Worm (Caenorhabditis elegans): Measurements from ENCODE around the gene nhr-95.

The nhr-95 gene

DNA sequence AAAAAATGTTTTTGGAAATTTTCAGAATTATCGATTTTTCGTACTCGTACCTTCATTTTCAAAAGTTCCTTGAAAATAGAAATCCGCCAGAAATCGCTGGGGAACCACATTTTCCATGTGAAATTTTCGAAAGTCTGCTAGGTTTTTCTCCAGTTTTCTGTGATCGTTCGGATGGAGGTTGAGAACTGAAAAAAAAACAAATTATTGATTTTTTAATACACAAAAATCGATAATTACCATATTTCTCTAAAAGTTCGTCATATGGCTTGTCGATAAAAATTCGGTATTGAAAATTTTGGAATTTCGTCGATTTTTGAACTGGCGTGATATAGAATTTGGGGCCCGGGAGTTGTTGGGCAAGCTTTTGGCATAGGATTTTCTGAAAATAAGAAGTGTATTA, 5.6 kb downstream of the nhr-95 start (continued):
- TF ChIP-seq mel-28 (tag; optimal IDR thresholded peaks at IDR 0.05; ENCODE audit: borderline replicate concordance) = no peak
- TF ChIP-seq madf-6 (GFP tag; IDR thresholded peaks at IDR 0.05) = no peak
- TF ChIP-seq snpc-4 (GFP tag; optimal IDR thresholded peaks at IDR 0.05) = no peak
- TF ChIP-seq snpc-4 (tag; optimal IDR thresholded peaks at IDR 0.05) = no peak

DNA sequence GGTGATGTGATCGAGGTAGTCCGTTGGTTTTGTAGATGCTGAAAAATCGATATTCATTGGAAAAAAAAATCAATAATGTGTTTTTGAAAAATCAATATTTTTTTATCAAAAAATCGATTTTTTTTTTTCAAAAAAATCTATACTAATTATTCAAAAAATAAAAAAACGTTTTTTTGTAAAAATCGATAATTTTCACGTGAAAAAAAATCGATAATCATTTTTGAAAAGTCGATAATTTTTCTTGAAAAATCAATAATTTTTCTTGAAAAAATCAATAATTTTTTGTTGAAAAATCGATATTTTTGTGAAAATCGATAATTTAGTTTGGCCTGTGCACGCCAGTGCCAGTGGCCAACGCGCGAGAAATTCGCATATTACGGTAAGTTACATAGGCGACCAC, 9.3 kb downstream of the nhr-95 start:
- TF ChIP-seq egrh-3 (GFP tag; IDR thresholded peaks at IDR 0.05) = no peak
- no peak for TF ChIP-seq lsl-1 (GFP tag; optimal IDR thresholded peaks at IDR 0.05)
- no peak for TF ChIP-seq K12H6.12 (tag; optimal IDR thresholded peaks at IDR 0.05)
- TF ChIP-seq hsf-1 (GFP tag; IDR thresholded peaks at IDR 0.05) = no peak
- no peak for TF ChIP-seq Y53F4B.3 (GFP tag; IDR thresholded peaks at IDR 0.05)
- no peak for TF ChIP-seq ccch-3 (GFP tag; optimal IDR thresholded peaks at IDR 0.05)

DNA sequence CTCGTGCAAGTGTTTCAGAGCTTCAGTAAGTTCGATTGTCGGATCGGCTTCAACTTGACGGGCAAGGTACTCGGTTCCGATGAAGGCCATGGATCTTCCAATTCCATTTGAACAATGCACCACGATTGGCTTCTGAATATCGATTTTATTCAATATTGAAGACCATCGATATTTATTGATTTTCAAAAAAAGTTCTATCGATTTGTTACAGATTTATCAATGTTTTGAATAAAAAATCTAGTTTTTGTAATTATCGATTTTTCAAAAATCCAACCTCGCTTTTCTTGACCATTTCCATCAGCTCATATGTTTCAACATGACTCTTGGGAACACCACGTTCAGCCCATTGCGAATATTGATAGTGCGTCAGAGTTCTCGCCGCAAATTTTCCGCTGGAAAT, 13.6 kb downstream of the nhr-95 start:
- TF ChIP-seq lir-1 (GFP tag; conservative IDR thresholded peaks at IDR 0.05) = no peak
- TF ChIP-seq athp-1 (tag; optimal IDR thresholded peaks at IDR 0.05) = no peak
- no peak for TF ChIP-seq hlh-12 (tag; optimal IDR thresholded peaks at IDR 0.05)
- TF ChIP-seq D2030.7 (GFP tag; IDR thresholded peaks at IDR 0.05) = no peak
- no peak for TF ChIP-seq ekl-4 (GFP tag; IDR thresholded peaks at IDR 0.05)
- no peak for TF ChIP-seq ztf-28 (GFP tag; IDR thresholded peaks at IDR 0.05)
- no peak for TF ChIP-seq unc-130 (GFP tag; optimal IDR thresholded peaks at IDR 0.05)
- no peak for TF ChIP-seq repo-1 (tag; optimal IDR thresholded peaks at IDR 0.05)
- TF ChIP-seq madf-3 (GFP tag; IDR thresholded peaks at IDR 0.05) = no peak
- TF ChIP-seq let-607 (tag; optimal IDR thresholded peaks at IDR 0.05) = no peak
- no peak for TF ChIP-seq T26A5.8 (tag; optimal IDR thresholded peaks at IDR 0.05)
- TF ChIP-seq egl-18 (GFP tag; IDR thresholded peaks at IDR 0.05) = no peak
- TF ChIP-seq sdz-38 (tag; optimal IDR thresholded peaks at IDR 0.05) = no peak
- TF ChIP-seq F23B12.7 (tag; optimal IDR thresholded peaks at IDR 0.05; ENCODE audit: insufficient read depth) = no peak
- TF ChIP-seq cebp-2 (GFP tag; IDR thresholded peaks at IDR 0.05) = no peak
- TF ChIP-seq mcd-1 (GFP tag; IDR thresholded peaks at IDR 0.05) = no peak
- no peak for TF ChIP-seq snpc-1.1 (tag; optimal IDR thresholded peaks at IDR 0.05; ENCODE audit: insufficient read depth)
- no peak for TF ChIP-seq zfh-2 (GFP tag; conservative IDR thresholded peaks at IDR 0.05)
- TF ChIP-seq C17E4.6 (GFP tag; IDR thresholded peaks at IDR 0.05) = no peak

DNA sequence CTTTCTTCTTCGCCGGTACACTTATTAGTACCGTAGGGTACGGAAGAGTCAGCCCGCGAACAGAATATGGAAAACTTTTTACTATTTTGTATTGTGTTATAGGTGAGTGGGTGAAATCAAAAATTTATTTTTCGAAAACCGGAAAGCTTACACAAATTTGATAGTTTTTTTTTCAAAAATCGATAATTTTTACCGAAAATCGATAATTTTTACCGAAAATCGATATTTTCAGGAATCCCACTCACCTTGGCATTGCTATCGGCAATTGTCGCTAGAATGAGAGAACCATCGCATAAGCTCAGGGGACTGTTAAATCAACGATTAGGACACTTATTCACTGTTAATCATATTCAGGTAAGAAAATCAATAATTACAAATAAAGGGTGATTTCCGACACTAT, 19.1 kb downstream of the nhr-95 start:
- no peak for TF ChIP-seq ztf-26 (tag; optimal IDR thresholded peaks at IDR 0.05)
- TF ChIP-seq nhr-120 (GFP tag; IDR thresholded peaks at IDR 0.05) = no peak
- no peak for TF ChIP-seq tbx-9 (tag; optimal IDR thresholded peaks at IDR 0.05; ENCODE audit: borderline replicate concordance)
- no peak for TF ChIP-seq ztf-28 (GFP tag; IDR thresholded peaks at IDR 0.05)
- no peak for TF ChIP-seq zim-3 (tag; optimal IDR thresholded peaks at IDR 0.05)
- TF ChIP-seq cebp-1 (GFP tag; IDR thresholded peaks at IDR 0.05) = no peak
- no peak for TF ChIP-seq cebp-1 (tag; optimal IDR thresholded peaks at IDR 0.05)
- no peak for TF ChIP-seq ceh-27 (GFP tag; optimal IDR thresholded peaks at IDR 0.05)
- no peak for TF ChIP-seq ceh-40 (GFP tag; IDR thresholded peaks at IDR 0.05)
- TF ChIP-seq F57A8.1 (GFP tag; optimal IDR thresholded peaks at IDR 0.05) = no peak
- no peak for TF ChIP-seq ztf-25 (GFP tag; IDR thresholded peaks at IDR 0.05)
- no peak for TF ChIP-seq C17E4.6 (GFP tag; IDR thresholded peaks at IDR 0.05)
- TF ChIP-seq akir-1 (GFP tag; optimal IDR thresholded peaks at IDR 0.05) = no peak
- no peak for TF ChIP-seq repo-1 (tag; optimal IDR thresholded peaks at IDR 0.05)
- TF ChIP-seq nhr-90 (tag; optimal IDR thresholded peaks at IDR 0.05) = no peak
- TF ChIP-seq sdz-38 (tag; optimal IDR thresholded peaks at IDR 0.05) = no peak
- no peak for TF ChIP-seq him-1 (tag; optimal IDR thresholded peaks at IDR 0.05)
- TF ChIP-seq hrde-1 (tag; optimal IDR thresholded peaks at IDR 0.05; ENCODE audit: borderline replicate concordance) = no peak
- TF ChIP-seq F10E7.11 (tag; optimal IDR thresholded peaks at IDR 0.05) = no peak
